Fruit fly (Drosophila melanogaster) whole organism, embryonic: ENCODE results near the gene dao.

Experiments
- CG5245 ChIP-seq: fragments of 200-800 bp; sonication (Bioruptor generic); optimal IDR thresholded peaks from 3 replicates; lab custom pipeline; 2016; ENCODE audit warnings: missing biosample characterization, missing genetic modification characterization
- stwl ChIP-seq: fragments of 200-800 bp; sonication (Bioruptor generic); optimal IDR thresholded peaks from 3 replicates; lab custom pipeline; 2018; ENCODE audit warnings: missing biosample characterization, mild to moderate bottlenecking, missing genetic modification characterization, moderate library complexity

DNA sequence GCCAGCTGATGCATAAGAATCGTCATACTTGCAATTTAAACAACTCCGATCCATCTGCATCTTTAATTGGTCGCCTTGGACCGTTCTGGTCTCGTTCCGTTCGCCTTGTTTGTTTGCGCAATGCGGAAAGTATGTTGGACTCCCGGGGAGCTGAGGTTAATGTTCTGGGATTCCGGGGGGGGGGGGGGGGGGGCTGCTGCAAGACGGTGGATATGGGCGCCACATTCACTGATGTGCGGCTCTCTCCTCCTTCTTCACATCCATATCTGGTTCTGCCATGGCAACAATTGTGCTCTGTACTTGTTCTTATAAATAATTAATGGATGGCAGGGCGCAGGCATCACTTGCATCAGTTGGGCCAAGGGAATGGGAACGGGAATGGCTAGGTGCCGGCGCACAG is 5.3 kb upstream of the dao start:
- TF ChIP-seq CG5245 (GFP tag; lab: Kevin White, UChicago) (no peak), stwl (tag; lab: Kevin White, UChicago) (no peak)
